Fruit fly (Drosophila melanogaster) whole organism, prepupa: ENCODE measurements around the gene CG4080.

ENCODE experiments used
- CG11902 ChIP-seq: fragments of 200-800 bp; sonication (Bioruptor generic); optimal IDR thresholded peaks from 3 replicates; lab custom pipeline; 2016; ENCODE audit warnings: missing biosample characterization, missing genetic modification characterization
- CG1621 ChIP-seq: fragments of 200-800 bp; sonication (Bioruptor generic); optimal IDR thresholded peaks from 3 replicates; lab custom pipeline; 2018; ENCODE audit warnings: missing biosample characterization, mild to moderate bottlenecking, missing genetic modification characterization
- CG6276 ChIP-seq: fragments of 200-800 bp; sonication (Bioruptor generic); optimal IDR thresholded peaks from 2 replicates; lab custom pipeline; 2017; ENCODE audit warnings: missing biosample characterization, mild to moderate bottlenecking, missing genetic modification characterization
- CG6854 ChIP-seq: fragments of 200-800 bp; sonication (Bioruptor generic); optimal IDR thresholded peaks from 2 replicates; lab custom pipeline; 2017; ENCODE audit warnings: missing biosample characterization, mild to moderate bottlenecking, missing genetic modification characterization
- CG8119 ChIP-seq: fragments of 200-800 bp; sonication (Bioruptor generic); IDR thresholded peaks from 3 replicates; pipeline ENCODE4 v1.3.6; 2022; ENCODE audit warnings: missing biosample characterization, missing genetic modification characterization
- Eip75B ChIP-seq: fragments of 200-800 bp; sonication (Bioruptor generic); optimal IDR thresholded peaks from 3 replicates; lab custom pipeline; 2016; ENCODE audit warnings: missing biosample characterization, missing genetic modification characterization
- Gug ChIP-seq: fragments of 200-800 bp; sonication (Bioruptor generic); IDR thresholded peaks from 2 replicates; pipeline ENCODE4 v1.3.6; 2022; ENCODE audit warnings: missing biosample characterization, missing genetic modification characterization
- Met ChIP-seq: fragments of 200-800 bp; sonication (Bioruptor generic); optimal IDR thresholded peaks from 3 replicates; lab custom pipeline; 2016; ENCODE audit warnings: missing biosample characterization, missing genetic modification characterization
- Sox102F ChIP-seq: fragments of 200-800 bp; sonication (Bioruptor generic); optimal IDR thresholded peaks from 2 replicates; lab custom pipeline; 2016; ENCODE audit warnings: missing biosample characterization, mild to moderate bottlenecking, missing genetic modification characterization
- cyc ChIP-seq: fragments of 200-800 bp; sonication (Bioruptor generic); optimal IDR thresholded peaks from 3 replicates; lab custom pipeline; 2016; ENCODE audit warnings: missing biosample characterization, missing genetic modification characterization
- dsx ChIP-seq: fragments of 200-800 bp; optimal IDR thresholded peaks from 3 replicates; lab custom pipeline; 2019; ENCODE audit warnings: missing biosample characterization, mild to moderate bottlenecking, missing genetic modification characterization, moderate library complexity; ENCODE audit not compliant: poor library complexity, severe bottlenecking
- esn ChIP-seq: fragments of 200-800 bp; sonication (Bioruptor generic); optimal IDR thresholded peaks from 2 replicates; lab custom pipeline; 2016; ENCODE audit warnings: missing biosample characterization, mild to moderate bottlenecking, missing genetic modification characterization, moderate library complexity
- lz ChIP-seq: fragments of 200-800 bp; sonication (Bioruptor generic); optimal IDR thresholded peaks from 3 replicates; lab custom pipeline; 2016; ENCODE audit warnings: missing biosample characterization, missing genetic modification characterization

DNA sequence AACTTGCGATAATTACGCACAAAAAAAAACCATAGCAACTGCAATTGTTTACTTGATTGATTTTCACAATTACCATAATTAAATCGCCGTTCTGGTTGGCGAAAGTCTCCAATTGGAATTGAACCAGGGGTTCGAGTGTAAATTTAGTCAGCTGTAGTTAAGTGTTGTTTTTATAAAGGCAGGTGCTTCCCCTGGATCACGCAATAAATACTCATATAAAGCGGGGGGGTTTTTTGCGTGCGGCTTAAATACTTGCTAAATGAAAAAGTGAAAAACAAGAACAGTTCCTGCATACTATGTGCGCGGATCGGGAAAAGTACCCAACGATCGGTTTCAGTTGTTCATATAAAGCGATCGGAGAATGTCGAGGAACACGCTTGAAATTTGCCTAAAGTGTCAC, 55.1 kb downstream of the CG4080 start:
- no peak for TF ChIP-seq Eip75B (GFP tag; lab: Kevin White, UChicago)
- TF ChIP-seq CG8119 (GFP tag; lab: Robert Waterston, UW) = no peak
- TF ChIP-seq Gug (GFP tag; lab: Robert Waterston, UW) = no peak
- no peak for TF ChIP-seq Sox102F (GFP tag; lab: Kevin White, UChicago)
- no peak for TF ChIP-seq cyc (GFP tag; lab: Kevin White, UChicago)
- TF ChIP-seq CG1621 (tag; lab: Kevin White, UChicago) = no peak
- TF ChIP-seq dsx = no peak
- TF ChIP-seq CG6276 (GFP tag; lab: Kevin White, UChicago) = no peak
- no peak for TF ChIP-seq CG6854 (GFP tag; lab: Kevin White, UChicago)
- TF ChIP-seq Met (GFP tag; lab: Kevin White, UChicago) = no peak
- TF ChIP-seq esn = no peak
- TF ChIP-seq lz = no peak
- no peak for TF ChIP-seq CG11902
